Worm (Caenorhabditis elegans) whole organism, L4 larva: ENCODE results near the gene ZK822.1.

Experiments
- D1046.2 ChIP-seq: fragments of 200-800 bp; sonication (Bioruptor generic); IDR thresholded peaks from 2 replicates; pipeline ENCODE4 v1.3.6; 2022; ENCODE audit warnings: missing genetic modification characterization, missing compliant biosample characterization
- F37D6.2 ChIP-seq: sonication (generic microtip); optimal IDR thresholded peaks from 2 replicates; lab custom pipeline; 2016; ENCODE audit warnings: mild to moderate bottlenecking, missing genetic modification characterization, missing compliant biosample characterization
- T20F7.1 ChIP-seq: fragments of 200-800 bp; sonication (Bioruptor generic); optimal IDR thresholded peaks from 2 replicates; lab custom pipeline; 2018; ENCODE audit warnings: mild to moderate bottlenecking, missing genetic modification characterization, missing compliant biosample characterization
- T26A8.4 ChIP-seq: fragments of 200-800 bp; sonication (Bioruptor generic); IDR thresholded peaks from 2 replicates; pipeline ENCODE4 v1.3.6; 2022; ENCODE audit warnings: missing genetic modification characterization, missing compliant biosample characterization
- Y105C5A.15 ChIP-seq: fragments of 200-800 bp; sonication (Bioruptor generic); IDR thresholded peaks from 2 replicates; pipeline ENCODE4 v1.3.6; 2022; ENCODE audit warnings: missing genetic modification characterization, missing compliant biosample characterization
- Y5F2A.4 ChIP-seq: fragments of 200-800 bp; sonication (Bioruptor generic); optimal IDR thresholded peaks from 2 replicates; lab custom pipeline; 2018; ENCODE audit warnings: mild to moderate bottlenecking, missing genetic modification characterization, missing compliant biosample characterization
- ZK546.5 ChIP-seq, 2 experiments: sonication (generic microtip); optimal IDR thresholded peaks; 2 replicates each; lab custom pipeline; 2017; ENCODE audit warnings: missing biosample characterization in 2 of 2, missing genetic modification characterization in 2 of 2
- aha-1 ChIP-seq: fragments of 150-350 bp; peaks from one replicate; lab custom pipeline; 2014; ENCODE audit warnings: missing biosample characterization, missing genetic modification characterization
- ama-1 ChIP-seq: fragments of 150-350 bp; optimal IDR thresholded peaks from 2 replicates; lab custom pipeline; 2014; ENCODE audit warnings: inconsistent platforms, mixed read lengths
- ceh-82 ChIP-seq: sonication (generic microtip); optimal IDR thresholded peaks from 2 replicates; lab custom pipeline; 2017; ENCODE audit warnings: missing biosample characterization, missing genetic modification characterization
- cey-2 ChIP-seq: sonication (generic microtip); optimal IDR thresholded peaks from 3 replicates; lab custom pipeline; 2017; ENCODE audit warnings: missing genetic modification characterization, mild to moderate bottlenecking, missing compliant biosample characterization, antibody characterized with exemption, borderline replicate concordance; ENCODE audit not compliant: insufficient read depth
- daf-8 ChIP-seq: fragments of 200-800 bp; sonication (Bioruptor generic); IDR thresholded peaks from 2 replicates; pipeline ENCODE4 v1.3.6; 2022; ENCODE audit warnings: missing genetic modification characterization, missing compliant biosample characterization
- dmd-6 ChIP-seq: fragments of 200-800 bp; sonication (Bioruptor generic); IDR thresholded peaks from 2 replicates; pipeline ENCODE4 v1.3.6; 2022; ENCODE audit warnings: missing genetic modification reagents, missing genetic modification characterization, missing compliant biosample characterization
- dmd-8 ChIP-seq: fragments of 200-800 bp; sonication (Bioruptor generic); IDR thresholded peaks from 2 replicates; pipeline ENCODE4 v1.3.6; 2022; ENCODE audit warnings: missing genetic modification characterization, missing compliant biosample characterization
- dve-1 ChIP-seq: sonication (generic microtip); optimal IDR thresholded peaks from 2 replicates; lab custom pipeline; 2017; ENCODE audit warnings: antibody characterized with exemption, mild to moderate bottlenecking, missing genetic modification characterization, missing compliant biosample characterization; ENCODE audit not compliant: insufficient read depth
- egl-27 ChIP-seq: sonication (generic microtip); optimal IDR thresholded peaks from 3 replicates; lab custom pipeline; 2017; ENCODE audit warnings: missing biosample characterization, missing genetic modification reagents, missing genetic modification characterization
- egl-43 ChIP-seq: fragments of 200-800 bp; sonication (Bioruptor generic); IDR thresholded peaks from 2 replicates; pipeline ENCODE4 v1.3.6; 2022; ENCODE audit warnings: missing genetic modification reagents, missing genetic modification characterization, missing compliant biosample characterization
- hif-1 ChIP-seq, 2 experiments: sonication (generic microtip); optimal IDR thresholded peaks; 2 replicates each; lab custom pipeline; 2016 to 2017; ENCODE audit warnings: missing compliant biosample characterization in 2 of 2, missing genetic modification characterization in 2 of 2, missing genetic modification reagents in 2 of 2, missing genotype in 2 of 2, mild to moderate bottlenecking in 1 of 2
- hlh-11 ChIP-seq: fragments of 200-800 bp; sonication (Bioruptor generic); optimal IDR thresholded peaks from 2 replicates; lab custom pipeline; 2018; ENCODE audit warnings: mild to moderate bottlenecking, missing genetic modification characterization, missing compliant biosample characterization
- jun-1 ChIP-seq: fragments of 150-350 bp; optimal IDR thresholded peaks from 2 replicates; lab custom pipeline; 2014; ENCODE audit warnings: missing biosample characterization, missing genetic modification reagents, missing genetic modification characterization
- lin-13 ChIP-seq: fragments of 150-350 bp; optimal IDR thresholded peaks from 2 replicates; lab custom pipeline; 2014; ENCODE audit warnings: missing biosample characterization, missing genetic modification reagents, missing genetic modification characterization
- lsy-2 ChIP-seq, 2 experiments: fragments of 150-350 bp in 1 of 2; sonication (generic microtip) in 1 of 2; optimal IDR thresholded peaks; 2 replicates each; lab custom pipeline; 2014 to 2017; ENCODE audit warnings: missing biosample characterization in 2 of 2, missing genetic modification characterization in 2 of 2
- madf-9 ChIP-seq: fragments of 200-800 bp; sonication (Bioruptor generic); conservative IDR thresholded peaks from 2 replicates; pipeline ENCODE4 v1.3.6; 2022; ENCODE audit warnings: missing genetic modification reagents, missing genetic modification characterization, missing compliant biosample characterization
- mdl-1 ChIP-seq, 2 experiments: fragments of 150-350 bp in 1 of 2; sonication (generic microtip) in 1 of 2; optimal IDR thresholded peaks; 2 replicates each; lab custom pipeline; 2014 to 2017; ENCODE audit warnings: missing biosample characterization in 2 of 2, missing genetic modification characterization in 2 of 2
- mep-1 ChIP-seq: fragments of 150-350 bp; sonication (generic microtip); optimal IDR thresholded peaks from 3 replicates; lab custom pipeline; 2014; ENCODE audit warnings: missing biosample characterization, missing genetic modification characterization
- mes-2 ChIP-seq: sonication (generic microtip); optimal IDR thresholded peaks from 2 replicates; lab custom pipeline; 2016; ENCODE audit warnings: missing genotype, mild to moderate bottlenecking, missing genetic modification characterization, missing compliant biosample characterization; ENCODE audit not compliant: poor library complexity, severe bottlenecking
- mxl-2 ChIP-seq: fragments of 200-800 bp; sonication (Bioruptor generic); conservative IDR thresholded peaks from 2 replicates; pipeline ENCODE4 v1.3.6; 2022; ENCODE audit warnings: missing genetic modification reagents, missing genetic modification characterization, missing compliant biosample characterization
- mxl-3 ChIP-seq: fragments of 200-800 bp; sonication (Bioruptor generic); optimal IDR thresholded peaks from 2 replicates; lab custom pipeline; 2018; ENCODE audit warnings: mild to moderate bottlenecking, missing genetic modification characterization, missing compliant biosample characterization
- nhr-10 ChIP-seq: fragments of 150-350 bp; optimal IDR thresholded peaks from 2 replicates; lab custom pipeline; 2014; ENCODE audit warnings: missing biosample characterization, missing genetic modification characterization
- nhr-102 ChIP-seq: sonication (generic microtip); optimal IDR thresholded peaks from 2 replicates; lab custom pipeline; 2016; ENCODE audit warnings: mild to moderate bottlenecking, missing genetic modification characterization, moderate library complexity, missing compliant biosample characterization
- nhr-111 ChIP-seq: fragments of 200-800 bp; sonication (Bioruptor generic); optimal IDR thresholded peaks from 2 replicates; lab custom pipeline; 2018; ENCODE audit warnings: mild to moderate bottlenecking, missing genetic modification characterization, missing compliant biosample characterization
- nhr-25 ChIP-seq: sonication (generic microtip); optimal IDR thresholded peaks from 2 replicates; lab custom pipeline; 2017; ENCODE audit warnings: missing genetic modification characterization, mild to moderate bottlenecking, missing compliant biosample characterization, antibody characterized with exemption, moderate library complexity, borderline replicate concordance; ENCODE audit not compliant: insufficient read depth
- nhr-28 ChIP-seq: fragments of 150-350 bp; optimal IDR thresholded peaks from 2 replicates; lab custom pipeline; 2014; ENCODE audit warnings: missing biosample characterization, missing genetic modification characterization
- nhr-42 ChIP-seq: fragments of 200-800 bp; sonication (Bioruptor generic); IDR thresholded peaks from 2 replicates; pipeline ENCODE4 v1.3.6; 2022; ENCODE audit warnings: missing genetic modification characterization, missing compliant biosample characterization
- nhr-48 ChIP-seq: sonication (generic microtip); optimal IDR thresholded peaks from 2 replicates; lab custom pipeline; 2016; ENCODE audit warnings: mild to moderate bottlenecking, missing genetic modification characterization, missing compliant biosample characterization
- nhr-76 ChIP-seq: fragments of 150-350 bp; optimal IDR thresholded peaks from 2 replicates; lab custom pipeline; 2014; ENCODE audit warnings: missing biosample characterization, missing genetic modification characterization
- rbr-2 ChIP-seq: sonication (generic microtip); optimal IDR thresholded peaks from 2 replicates; lab custom pipeline; 2016; ENCODE audit warnings: missing genotype, missing genetic modification characterization, missing compliant biosample characterization
- sdz-12 ChIP-seq: fragments of 200-800 bp; sonication (Bioruptor generic); optimal IDR thresholded peaks from 2 replicates; lab custom pipeline; 2018; ENCODE audit warnings: mild to moderate bottlenecking, missing genetic modification characterization, missing compliant biosample characterization
- snpc-4 ChIP-seq: fragments of 150-350 bp; optimal IDR thresholded peaks from 2 replicates; lab custom pipeline; 2014; ENCODE audit warnings: missing biosample characterization, missing genetic modification characterization
- tag-97 ChIP-seq: fragments of 200-800 bp; sonication (Bioruptor generic); IDR thresholded peaks from 2 replicates; pipeline ENCODE4 v1.3.6; 2022; ENCODE audit warnings: missing genetic modification characterization, missing compliant biosample characterization
- tra-1 ChIP-seq: fragments of 200-800 bp; sonication (Bioruptor generic); IDR thresholded peaks from 2 replicates; pipeline ENCODE4 v1.3.6; 2022; ENCODE audit warnings: missing genetic modification reagents, missing genetic modification characterization, missing compliant biosample characterization
- unc-62 ChIP-seq, 3 experiments: fragments of 150-350 bp in 1 of 3; sonication (generic microtip); optimal IDR thresholded peaks in 2 of 3; peaks in 1 of 3; 1 replicate in 1 of 3; 2 replicates in 2 of 3; lab custom pipeline; 2014 to 2017; ENCODE audit warnings: missing biosample characterization in 3 of 3, missing genetic modification characterization in 3 of 3, missing genetic modification reagents in 3 of 3, missing genotype in 1 of 3
- zfp-3 ChIP-seq: fragments of 200-800 bp; sonication (Bioruptor generic); conservative IDR thresholded peaks from 2 replicates; pipeline ENCODE4 v1.3.6; 2022; ENCODE audit warnings: missing genetic modification reagents, missing genetic modification characterization, missing compliant biosample characterization
- zip-2 ChIP-seq: fragments of 150-350 bp; optimal IDR thresholded peaks from 2 replicates; lab custom pipeline; 2014; ENCODE audit warnings: missing biosample characterization, missing genetic modification characterization
- ztf-7 ChIP-seq: fragments of 150-350 bp; optimal IDR thresholded peaks from 2 replicates; lab custom pipeline; 2014; ENCODE audit warnings: missing biosample characterization, missing genetic modification characterization

ZK822.1 gene

ce11 chrIV:11901215-11901614 is 20.7 kb downstream of the ZK822.1 start (continued):
- TF ChIP-seq nhr-102: no peak
- no peak for TF ChIP-seq zfp-3
- TF ChIP-seq D1046.2 (GFP tag; lab: Robert Waterston, UW): no peak
- TF ChIP-seq daf-8 (GFP tag; lab: Robert Waterston, UW): no peak
- no peak for TF ChIP-seq lsy-2 (tag; optimal IDR thresholded peaks at IDR 0.05; lab: Kevin White, UChicago)
- TF ChIP-seq Y105C5A.15 (GFP tag; lab: Robert Waterston, UW): no peak
- no peak for TF ChIP-seq F37D6.2 (tag; lab: Kevin White, UChicago)
- no peak for TF ChIP-seq T26A8.4 (GFP tag; lab: Robert Waterston, UW)
- TF ChIP-seq nhr-28: peak; percentile 48
- no peak for TF ChIP-seq hif-1 (tag; optimal IDR thresholded peaks at IDR 0.05; lab: Kevin White, UChicago)
- TF ChIP-seq cey-2 (tag; lab: Kevin White, UChicago): peak; percentile 54
- no peak for TF ChIP-seq egl-43 (GFP tag; lab: Robert Waterston, UW)
- peak; percentile 66 for TF ChIP-seq nhr-25
- TF ChIP-seq tag-97: no peak
- peak; percentile 55 for TF ChIP-seq hlh-11
- TF ChIP-seq mxl-2: peak; percentile 52; the same call in 1 of the 2 replicates
- no peak for TF ChIP-seq nhr-111
- no peak for TF ChIP-seq rbr-2 (tag; lab: Kevin White, UChicago)
- peak; percentile 49; the same call in 1 of the 2 replicates for TF ChIP-seq dmd-6 (GFP tag; lab: Robert Waterston, UW)
- no peak for TF ChIP-seq snpc-4
- no peak for TF ChIP-seq ztf-7 (tag; lab: Kevin White, UChicago)
- TF ChIP-seq mep-1: peak; percentile 9
- no peak for TF ChIP-seq dve-1 (tag; lab: Kevin White, UChicago)
- no peak for TF ChIP-seq tra-1 (GFP tag; lab: Robert Waterston, UW)
- no peak for TF ChIP-seq zip-2 (tag; lab: Kevin White, UChicago)

- TF ChIP-seq jun-1 (tag; lab: Kevin White, UChicago) (no peak), unc-62 (GFP tag; optimal IDR thresholded peaks at IDR 0.05 in 1 of 2; lab: Kevin White, UChicago) (peak in 1 of 2 experiments; percentile 90), unc-62 (tag; optimal IDR thresholded peaks at IDR 0.05; lab: Kevin White, UChicago) (no peak)
These were observed 21.5 kb downstream of the ZK822.1 start for ce11 chrIV:11900399-11900798.

DNA sequence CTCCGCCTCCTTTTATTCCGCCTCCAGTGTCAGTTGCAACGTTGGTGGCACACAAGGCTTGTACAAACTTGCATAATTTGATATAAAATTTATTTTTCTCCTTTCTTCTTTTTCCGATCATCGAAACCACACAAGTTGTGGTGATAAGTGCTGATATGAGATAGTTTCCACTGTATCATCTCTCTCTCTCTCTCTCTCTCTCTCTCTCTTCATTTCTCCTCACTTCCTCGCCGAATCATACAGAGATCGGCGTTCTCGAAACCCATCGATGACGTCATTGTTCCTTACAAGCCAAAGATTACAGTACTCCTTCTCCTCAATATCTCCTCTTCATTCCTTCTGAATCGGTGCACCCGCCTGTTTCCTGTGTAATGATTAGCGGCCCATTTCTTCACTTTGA is 22.6 kb downstream of the ZK822.1 start, which contains the start of gene nhr-43:
Gene nhr-43, plus strand, starts transcription at position 233 of the 400 bp plus-strand sequence.
- peak; percentile 8 for TF ChIP-seq aha-1 (tag; lab: Kevin White, UChicago)
- TF ChIP-seq nhr-48 (tag; lab: Kevin White, UChicago): peak; percentile 68
- TF ChIP-seq mep-1: no peak
- TF ChIP-seq T20F7.1: no peak
- 0 out of 2 replicates have a peak, but pooled peaks have one; percentile 10 for TF ChIP-seq tra-1 (GFP tag; lab: Robert Waterston, UW)
- peak; percentile 33 for TF ChIP-seq nhr-10 (tag; lab: Kevin White, UChicago)
- TF ChIP-seq hlh-11: peak; percentile 52
- peak in 1 of 2 experiments; percentile 42 for TF ChIP-seq lsy-2 (tag; optimal IDR thresholded peaks at IDR 0.05; lab: Kevin White, UChicago)
- no peak for TF ChIP-seq mes-2 (tag; lab: Kevin White, UChicago)
- peak; percentile 42 for TF ChIP-seq nhr-28

- peak; percentile 91 for TF ChIP-seq aha-1 (tag; lab: Kevin White, UChicago)
- TF ChIP-seq egl-27 (tag; lab: Kevin White, UChicago): no peak
- TF ChIP-seq nhr-42: no peak
- no peak for TF ChIP-seq ZK546.5 (tag; optimal IDR thresholded peaks at IDR 0.05; lab: Kevin White, UChicago)
- no peak for TF ChIP-seq Y5F2A.4 (GFP tag; lab: Kevin White, UChicago)
- no peak for TF ChIP-seq lin-13 (GFP tag; lab: Kevin White, UChicago)
- no peak for TF ChIP-seq nhr-102
- TF ChIP-seq ztf-7 (tag; lab: Kevin White, UChicago): no peak
- TF ChIP-seq ceh-82: no peak
- TF ChIP-seq ama-1 (lab: Kevin White, UChicago): no peak
- TF ChIP-seq T20F7.1: no peak
- TF ChIP-seq madf-9 (GFP tag; lab: Robert Waterston, UW): no peak
- TF ChIP-seq mxl-3: peak; percentile 41
- no peak for TF ChIP-seq nhr-111
- no peak for TF ChIP-seq tra-1 (GFP tag; lab: Robert Waterston, UW)
- peak in 1 of 2 experiments; percentile 44 for TF ChIP-seq mdl-1 (tag; optimal IDR thresholded peaks at IDR 0.05; lab: Kevin White, UChicago)
- no peak for TF ChIP-seq sdz-12 (GFP tag; lab: Kevin White, UChicago)
- TF ChIP-seq nhr-76 (tag; lab: Kevin White, UChicago): no peak
- peak; percentile 8 for TF ChIP-seq cey-2 (tag; lab: Kevin White, UChicago)
- TF ChIP-seq dmd-8 (GFP tag; lab: Robert Waterston, UW): no peak
- peak in 1 of 2 experiments; percentile 85 for TF ChIP-seq unc-62 (GFP tag; optimal IDR thresholded peaks at IDR 0.05 in 1 of 2; lab: Kevin White, UChicago)
- no peak for TF ChIP-seq unc-62 (tag; optimal IDR thresholded peaks at IDR 0.05; lab: Kevin White, UChicago)
These were observed 24.2 kb downstream of the ZK822.1 start for ce11 chrIV:11897710-11898109.
